Worm (Caenorhabditis elegans): ENCODE measurements around the gene cyn-11.

Gene cyn-11

ce11 chrII:8733627-8734026 lies 17.5 kb upstream of the cyn-11 start:
- TF ChIP-seq ceh-82 (tag; optimal IDR thresholded peaks at IDR 0.05) (no peak), elt-2 (tag; optimal IDR thresholded peaks at IDR 0.05) (no peak), nhr-25 (tag; optimal IDR thresholded peaks at IDR 0.05) (no peak), tbx-2 (tag; optimal IDR thresholded peaks at IDR 0.05) (no peak), nhr-237 (tag; optimal IDR thresholded peaks at IDR 0.05) (no peak), nhr-76 (tag; optimal IDR thresholded peaks at IDR 0.05) (no peak), nhr-11 (tag; optimal IDR thresholded peaks at IDR 0.05) (no peak), unc-62 (GFP tag; optimal IDR thresholded peaks at IDR 0.05) (no peak), pqm-1 (tag; optimal IDR thresholded peaks at IDR 0.05) (no peak), ztf-4 (tag; optimal IDR thresholded peaks at IDR 0.05) (no peak), ama-1 (optimal IDR thresholded peaks at IDR 0.05) (no peak), nhr-77 (tag; optimal IDR thresholded peaks at IDR 0.05) (no peak), jun-1 (tag; optimal IDR thresholded peaks at IDR 0.05) (no peak), ZK546.5 (tag; optimal IDR thresholded peaks at IDR 0.05) (no peak), mdl-1 (tag; optimal IDR thresholded peaks at IDR 0.05) (no peak), zag-1 (tag; optimal IDR thresholded peaks at IDR 0.05) (no peak), fkh-2 (tag; optimal IDR thresholded peaks at IDR 0.05) (no peak), egl-5 (tag; optimal IDR thresholded peaks at IDR 0.05) (no peak)

ce11 chrII:8732339-8733100 lies 16.4 kb upstream of the cyn-11 start, which contains the start of gene rol-6:
rol-6 (plus strand) TSS chrII:8733050.
- TF ChIP-seq aly-2 (tag; optimal IDR thresholded peaks at IDR 0.05) (no peak), nhr-43 (tag; optimal IDR thresholded peaks at IDR 0.05; ENCODE audit: poor library complexity, severe bottlenecking) (peak; percentile 68), lin-39 (tag; optimal IDR thresholded peaks at IDR 0.05) (no peak), snpc-4 (tag; optimal IDR thresholded peaks at IDR 0.05) (no peak)

ce11 chrII:8731736-8732229 lies 15.7 kb upstream of the cyn-11 start:
- TF ChIP-seq egl-5 (tag; optimal IDR thresholded peaks at IDR 0.05) (no peak), elt-1 (tag; optimal IDR thresholded peaks at IDR 0.05) (peak; percentile 37), nfya-1 (tag; optimal IDR thresholded peaks at IDR 0.05; ENCODE audit: insufficient read depth) (no peak), unc-39 (tag; optimal IDR thresholded peaks at IDR 0.05) (no peak), elt-3 (tag; optimal IDR thresholded peaks at IDR 0.05) (no peak), ceh-9 (tag; optimal IDR thresholded peaks at IDR 0.05) (no peak), pha-4 (tag; optimal IDR thresholded peaks at IDR 0.05) (no peak), nhr-43 (tag; optimal IDR thresholded peaks at IDR 0.05; ENCODE audit: poor library complexity, severe bottlenecking) (peak; percentile 53), pqm-1 (tag; optimal IDR thresholded peaks at IDR 0.05) (no peak), fos-1 (tag; optimal IDR thresholded peaks at IDR 0.05) (no peak), jun-1 (tag; optimal IDR thresholded peaks at IDR 0.05) (no peak), nhr-237 (tag; optimal IDR thresholded peaks at IDR 0.05) (no peak), egl-27 (tag; optimal IDR thresholded peaks at IDR 0.05) (no peak), lsy-12 (tag; optimal IDR thresholded peaks at IDR 0.05) (no peak), fkh-2 (tag; optimal IDR thresholded peaks at IDR 0.05) (no peak), mdl-1 (tag; optimal IDR thresholded peaks at IDR 0.05) (no peak), mml-1 (tag; optimal IDR thresholded peaks at IDR 0.05) (no peak)

- TF ChIP-seq nhr-43 (tag; optimal IDR thresholded peaks at IDR 0.05; ENCODE audit: poor library complexity, severe bottlenecking) (peak; percentile 62), nfya-1 (tag; optimal IDR thresholded peaks at IDR 0.05; ENCODE audit: insufficient read depth) (no peak), nhr-11 (tag; optimal IDR thresholded peaks at IDR 0.05) (no peak), ceh-28 (tag; optimal IDR thresholded peaks at IDR 0.05) (no peak), nhr-23 (tag; optimal IDR thresholded peaks at IDR 0.05) (peak; percentile 37), fos-1 (tag; optimal IDR thresholded peaks at IDR 0.05) (no peak)
These were observed 15.0 kb upstream of the cyn-11 start for ce11 chrII:8730960-8731693.
